Worm (Caenorhabditis elegans): ENCODE measurements around the gene mam-4.

The mam-4 gene

ce11 chrV:11239187-11239725 lies 8.7 kb upstream of the mam-4 start, which contains the start of the genes dvc-1 and ima-1:
TSS of gene dvc-1 (minus strand) at chrV:11239331.
TSS of gene ima-1 (plus strand) at chrV:11239675.
- peak; percentile 66 for TF ChIP-seq fax-1 (tag; optimal IDR thresholded peaks at IDR 0.05)
- peak; percentile 79 for TF ChIP-seq fkh-6 (tag; optimal IDR thresholded peaks at IDR 0.05)
- TF ChIP-seq pha-2 (tag; optimal IDR thresholded peaks at IDR 0.05): no peak
- TF ChIP-seq unc-3 (GFP tag; conservative IDR thresholded peaks at IDR 0.05): peak; percentile 55; the same call in 1 of the 2 replicates
- TF ChIP-seq unc-3 (tag; optimal IDR thresholded peaks at IDR 0.05): peak; percentile 68
- TF ChIP-seq che-1 (tag; optimal IDR thresholded peaks at IDR 0.05): peak; percentile 59
- TF ChIP-seq ceh-30 (tag; optimal IDR thresholded peaks at IDR 0.05): no peak
- TF ChIP-seq C38D4.7 (GFP tag; optimal IDR thresholded peaks at IDR 0.05): peak; percentile 64
- TF ChIP-seq ceh-45 (GFP tag; IDR thresholded peaks at IDR 0.05): 0 out of 2 replicates have a peak, but pooled peaks have one; percentile 51
- peak; percentile 71 for TF ChIP-seq pat-9 (tag; optimal IDR thresholded peaks at IDR 0.05)
- TF ChIP-seq sdc-2 (tag; optimal IDR thresholded peaks at IDR 0.05): peak; percentile 53
- TF ChIP-seq ceh-2 (tag; optimal IDR thresholded peaks at IDR 0.05): peak; percentile 79
- TF ChIP-seq elt-2 (tag; optimal IDR thresholded peaks at IDR 0.05): peak; percentile 90
- TF ChIP-seq unc-86 (tag; optimal IDR thresholded peaks at IDR 0.05): peak; percentile 73
- TF ChIP-seq unc-42 (tag; optimal IDR thresholded peaks at IDR 0.05): peak; percentile 28
- peak; percentile 75 for TF ChIP-seq ttx-3 (tag; optimal IDR thresholded peaks at IDR 0.05)
- peak; percentile 4 for TF ChIP-seq eyg-1 (tag; optimal IDR thresholded peaks at IDR 0.05)
- TF ChIP-seq madf-2 (tag; optimal IDR thresholded peaks at IDR 0.05): peak; percentile 38
- TF ChIP-seq odd-2 (tag; optimal IDR thresholded peaks at IDR 0.05): peak; percentile 70
- TF ChIP-seq unc-55 (GFP tag; optimal IDR thresholded peaks at IDR 0.05): no peak
- peak; percentile 24 for TF ChIP-seq ceh-18 (tag; optimal IDR thresholded peaks at IDR 0.05)
- TF ChIP-seq elt-4 (tag; optimal IDR thresholded peaks at IDR 0.05): no peak
- peak; percentile 26 for TF ChIP-seq ceh-24 (tag; optimal IDR thresholded peaks at IDR 0.05)
- TF ChIP-seq ceh-31 (tag; optimal IDR thresholded peaks at IDR 0.05): peak; percentile 82
- TF ChIP-seq pha-4 (tag; optimal IDR thresholded peaks at IDR 0.05): no peak
- peak; percentile 25 for TF ChIP-seq pax-1 (tag; optimal IDR thresholded peaks at IDR 0.05)
- peak; percentile 46 for TF ChIP-seq sox-2 (GFP tag; IDR thresholded peaks at IDR 0.05)
- TF ChIP-seq nfya-1 (tag; optimal IDR thresholded peaks at IDR 0.05): peak; percentile 75
- no peak for TF ChIP-seq pros-1 (tag; optimal IDR thresholded peaks at IDR 0.05)
- TF ChIP-seq ceh-22 (tag; optimal IDR thresholded peaks at IDR 0.05): no peak
- TF ChIP-seq hlh-6 (tag; optimal IDR thresholded peaks at IDR 0.05): peak; percentile 81
- TF ChIP-seq K02D7.2 (tag; optimal IDR thresholded peaks at IDR 0.05): peak; percentile 62
- peak; percentile 17 for TF ChIP-seq lin-11 (tag; optimal IDR thresholded peaks at IDR 0.05)
- TF ChIP-seq mec-3 (tag; optimal IDR thresholded peaks at IDR 0.05; ENCODE audit: borderline replicate concordance): no peak
- TF ChIP-seq pqm-1 (tag; optimal IDR thresholded peaks at IDR 0.05): no peak
- TF ChIP-seq ets-4 (tag; optimal IDR thresholded peaks at IDR 0.05): peak; percentile 23
- TF ChIP-seq ama-1 (optimal IDR thresholded peaks at IDR 0.05): no peak
- TF ChIP-seq C08G9.2 (tag; optimal IDR thresholded peaks at IDR 0.05): peak; percentile 69
- peak; percentile 48 for TF ChIP-seq hlh-8 (tag; optimal IDR thresholded peaks at IDR 0.05)
- peak; percentile 72 for TF ChIP-seq K09A11.1 (tag; optimal IDR thresholded peaks at IDR 0.05; ENCODE audit: insufficient read depth)
- TF ChIP-seq T23F11.4 (GFP tag; optimal IDR thresholded peaks at IDR 0.05): peak; percentile 22
- TF ChIP-seq lim-6 (tag; optimal IDR thresholded peaks at IDR 0.05): peak; percentile 42
- peak; percentile 70 for TF ChIP-seq hlh-30 (tag; optimal IDR thresholded peaks at IDR 0.05; ENCODE audit: insufficient read depth)
- peak; percentile 66 for TF ChIP-seq ceh-19 (GFP tag; optimal IDR thresholded peaks at IDR 0.05)
- TF ChIP-seq dmd-4 (tag; optimal IDR thresholded peaks at IDR 0.05; ENCODE audit: borderline replicate concordance): no peak
- peak; percentile 68 for TF ChIP-seq zip-5 (tag; optimal IDR thresholded peaks at IDR 0.05)
- peak; percentile 85 for TF ChIP-seq ceh-14 (tag; optimal IDR thresholded peaks at IDR 0.05)
- TF ChIP-seq syd-9 (tag; optimal IDR thresholded peaks at IDR 0.05): peak; percentile 74
- no peak for TF ChIP-seq pag-3 (tag; optimal IDR thresholded peaks at IDR 0.05; ENCODE audit: borderline replicate concordance)
- peak; percentile 65 for TF ChIP-seq ceh-6 (GFP tag; optimal IDR thresholded peaks at IDR 0.05)
- peak; percentile 40 for TF ChIP-seq hlh-13 (GFP tag; optimal IDR thresholded peaks at IDR 0.05)
- peak; percentile 63 for TF ChIP-seq gmeb-2 (tag; optimal IDR thresholded peaks at IDR 0.05)

Measured in whole organism, late embryonic.